Fruit fly (Drosophila melanogaster): Measurements from ENCODE around the gene CG9021.

CG9021 gene

DNA sequence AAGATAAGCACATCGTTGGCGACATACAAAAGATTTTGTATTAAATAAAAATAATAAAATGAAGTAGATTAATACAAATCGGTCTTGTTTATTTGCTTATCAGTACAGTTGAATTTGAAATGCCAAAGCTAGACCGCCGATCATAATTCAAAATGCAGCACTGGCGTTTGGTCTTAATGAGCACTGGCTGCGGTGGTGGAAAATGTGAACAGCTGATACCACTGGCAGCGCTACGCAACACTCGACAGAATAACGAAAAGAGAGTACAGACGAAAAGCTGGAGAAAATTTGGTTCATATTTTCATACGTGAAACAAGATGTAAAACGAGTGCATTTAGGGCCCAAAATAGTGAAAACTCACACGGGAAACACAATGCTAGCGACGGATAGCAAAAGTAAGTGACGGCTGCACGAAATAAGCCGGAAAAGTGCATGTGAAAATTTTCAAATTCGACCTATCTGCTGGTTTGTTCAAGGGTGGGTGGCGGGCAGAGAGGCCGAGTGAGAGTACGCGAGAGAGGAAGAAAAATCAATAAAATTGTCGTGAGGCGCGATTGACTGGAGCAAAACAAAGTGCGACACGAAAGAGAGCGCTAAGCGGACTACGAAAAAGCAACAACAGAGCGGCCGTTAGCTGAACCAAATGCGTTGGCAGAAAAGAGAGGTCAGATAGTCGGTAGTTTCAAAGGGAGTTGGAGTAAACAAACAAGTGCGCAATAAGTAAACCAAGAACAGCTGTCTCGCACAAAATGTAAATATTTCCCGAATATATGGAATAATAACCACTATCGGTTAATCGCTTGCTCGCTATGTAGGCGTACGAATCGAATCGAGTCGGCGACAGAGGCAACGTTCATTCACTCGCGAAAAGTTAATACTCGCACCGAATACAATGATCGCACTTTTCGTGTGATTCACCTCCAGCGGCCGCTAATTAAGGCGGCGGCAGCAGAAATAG lies 2.7 kb upstream of the CG9021 start, which contains the start of gene bchs:
Gene bchs, plus strand, starts transcription at position 277 of the 958 bp plus-strand sequence.
- no peak for TF ChIP-seq CG8478 (optimal IDR thresholded peaks at IDR 0.05)
- TF ChIP-seq CTCF (optimal IDR thresholded peaks at IDR 0.05): no peak

DNA sequence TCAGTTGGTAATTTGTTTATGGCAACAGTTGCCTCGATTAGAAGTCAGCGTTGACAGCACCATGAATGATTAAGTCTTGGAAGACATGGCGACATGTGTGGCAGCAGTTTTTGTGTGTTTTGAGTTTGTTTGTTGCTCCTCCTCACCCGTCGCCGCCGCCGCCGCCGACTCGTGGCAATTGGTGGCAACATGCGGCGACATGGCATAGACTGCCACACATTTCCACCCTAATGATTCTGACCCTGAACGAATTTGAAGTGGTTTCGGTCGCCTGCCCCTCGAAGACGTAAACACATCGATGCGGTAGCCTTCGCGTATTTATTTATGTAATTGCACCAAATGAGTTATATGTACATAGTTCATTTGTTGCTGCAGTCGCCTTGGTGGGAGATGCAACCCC lies 1.6 kb downstream of the CG9021 start:
- TF ChIP-seq CG8478 (optimal IDR thresholded peaks at IDR 0.05) (no peak), CTCF (optimal IDR thresholded peaks at IDR 0.05) (no peak)

DNA sequence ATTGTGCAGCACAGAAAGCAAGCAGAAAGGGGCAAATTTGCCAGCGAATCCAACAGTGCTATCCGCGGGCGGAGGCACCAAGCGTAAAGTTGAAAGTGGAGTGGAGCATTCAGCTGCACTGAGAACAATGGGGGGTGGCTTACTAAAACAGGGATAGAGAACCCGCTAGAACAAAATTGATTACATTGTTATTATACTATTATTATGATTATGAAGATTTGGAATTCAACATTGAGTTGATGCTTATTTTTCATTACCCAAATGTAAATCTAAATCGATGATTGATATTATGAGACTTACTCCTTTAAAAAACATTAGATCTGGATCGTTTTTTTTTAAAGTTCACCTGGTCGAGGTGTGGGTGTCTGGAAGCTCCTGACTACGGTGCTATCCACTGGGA lies 2.9 kb downstream of the CG9021 start:
- TF ChIP-seq CG8478 (optimal IDR thresholded peaks at IDR 0.05) (no peak), CTCF (optimal IDR thresholded peaks at IDR 0.05) (no peak)

DNA sequence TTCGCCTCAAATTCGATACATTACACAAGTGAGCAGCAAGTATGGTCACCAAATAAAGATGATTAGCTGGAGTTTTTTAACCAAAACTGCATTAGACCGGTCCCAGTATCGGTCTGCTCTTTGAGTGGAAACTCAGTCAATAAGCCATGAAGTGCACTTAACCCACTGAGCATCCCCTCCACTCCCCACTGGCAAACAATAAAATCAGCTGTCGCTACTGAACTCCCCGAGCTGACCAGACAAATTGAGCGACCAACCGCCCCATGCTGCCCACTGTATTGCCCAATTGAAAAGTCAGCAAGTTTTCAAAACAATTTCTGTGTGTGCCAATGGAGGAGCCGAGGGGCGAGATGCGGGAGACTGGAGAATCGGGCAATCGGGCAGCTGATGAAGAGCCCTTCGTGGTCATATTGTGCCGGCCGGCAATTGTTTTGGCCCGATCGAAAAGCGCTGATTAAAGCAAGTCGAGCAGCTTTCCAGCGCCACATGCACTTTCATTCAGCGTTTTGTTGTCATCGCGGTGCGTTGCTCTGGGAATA lies 5.2 kb downstream of the CG9021 start:
- TF ChIP-seq CG8478 (optimal IDR thresholded peaks at IDR 0.05) (no peak), CTCF (optimal IDR thresholded peaks at IDR 0.05) (no peak)

DNA sequence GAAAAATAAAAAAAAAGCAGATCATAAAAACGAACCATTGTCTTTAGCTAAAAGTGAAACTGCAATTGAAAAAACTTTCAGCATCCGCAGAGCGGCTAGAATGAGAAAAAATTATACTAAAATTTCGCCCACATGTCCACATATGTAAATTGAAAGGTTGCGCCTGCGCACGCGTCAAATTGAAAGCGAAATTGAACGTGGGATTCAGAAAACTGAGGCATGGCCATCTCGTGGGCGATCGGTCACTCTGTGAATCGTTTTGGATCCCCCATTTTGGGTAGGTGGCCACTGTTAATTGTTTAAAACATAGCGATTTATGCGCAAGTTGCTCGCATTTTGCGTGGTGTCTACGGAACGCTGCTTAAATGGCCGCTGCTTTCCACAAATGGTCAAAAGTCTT lies 10.0 kb downstream of the CG9021 start:
- no peak for TF ChIP-seq CG8478 (optimal IDR thresholded peaks at IDR 0.05)
- TF ChIP-seq CTCF (optimal IDR thresholded peaks at IDR 0.05): no peak

DNA sequence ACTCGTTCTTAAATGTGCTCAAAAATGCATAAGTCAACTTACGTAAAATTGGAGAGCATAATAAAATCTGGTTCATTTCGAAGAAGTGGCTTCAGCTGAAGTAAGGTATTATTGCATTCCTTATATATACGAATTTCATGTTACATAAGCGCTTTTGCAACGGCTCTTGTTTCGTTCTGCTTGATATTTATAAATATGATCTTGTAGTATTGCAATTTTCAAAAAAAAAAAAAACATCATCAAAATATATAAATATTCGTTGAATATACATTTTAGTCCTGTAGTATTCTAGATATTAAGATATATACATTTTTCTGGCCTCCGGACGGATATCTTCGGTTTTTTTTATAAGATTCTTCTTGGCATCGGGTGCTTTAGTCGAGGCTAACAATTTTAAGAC lies 10.7 kb downstream of the CG9021 start, which contains the start of gene Acp26Aa:
Gene Acp26Aa, minus strand, starts transcription at position 101 of the 400 bp plus-strand sequence.
- TF ChIP-seq CTCF (optimal IDR thresholded peaks at IDR 0.05): no peak
- no peak for TF ChIP-seq CG8478 (optimal IDR thresholded peaks at IDR 0.05)

DNA sequence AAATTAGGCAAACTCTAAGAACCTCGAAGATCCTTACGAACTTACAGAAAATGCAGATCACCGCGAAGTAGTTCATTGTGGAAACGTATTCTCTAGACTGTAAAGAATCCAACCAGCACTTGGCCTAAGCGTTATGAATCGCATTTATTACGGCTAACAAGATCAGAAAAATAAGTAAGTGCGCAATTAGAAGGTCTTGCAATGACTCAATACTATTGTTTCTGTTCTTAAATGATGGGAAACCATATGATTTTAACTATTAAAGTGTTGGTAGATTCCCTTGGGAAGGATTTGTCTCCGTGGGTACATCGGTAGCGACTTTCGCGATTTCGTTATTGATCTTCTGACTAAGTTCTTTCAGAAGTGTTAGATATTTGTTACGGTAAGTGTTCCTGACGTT lies 11.7 kb downstream of the CG9021 start, which contains the start of gene Acp26Ab:
Gene Acp26Ab, minus strand, starts transcription at position 101 of the 400 bp plus-strand sequence.
- TF ChIP-seq CTCF (optimal IDR thresholded peaks at IDR 0.05): no peak
- TF ChIP-seq CG8478 (optimal IDR thresholded peaks at IDR 0.05): no peak

DNA sequence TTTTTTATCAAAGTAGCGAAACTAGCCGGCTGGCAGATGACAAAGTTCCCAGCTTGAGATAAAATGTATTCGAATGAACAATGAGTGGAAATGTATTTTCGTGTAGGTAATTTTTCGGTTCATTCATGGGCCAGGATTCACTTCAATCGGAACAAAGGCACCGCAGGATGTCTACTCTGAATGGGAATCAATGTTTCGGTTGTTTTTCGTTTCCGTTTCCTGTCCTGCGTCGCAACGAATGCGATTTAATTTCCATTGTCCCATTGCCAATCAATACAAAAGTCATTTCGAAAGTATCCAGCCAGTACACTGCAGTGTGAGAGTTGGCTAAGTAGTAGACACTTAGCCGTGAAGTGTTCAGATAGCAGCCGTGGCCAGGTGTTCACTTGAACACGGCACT lies 13.9 kb downstream of the CG9021 start:
- TF ChIP-seq CG8478 (optimal IDR thresholded peaks at IDR 0.05) (no peak), CTCF (optimal IDR thresholded peaks at IDR 0.05) (no peak)

DNA sequence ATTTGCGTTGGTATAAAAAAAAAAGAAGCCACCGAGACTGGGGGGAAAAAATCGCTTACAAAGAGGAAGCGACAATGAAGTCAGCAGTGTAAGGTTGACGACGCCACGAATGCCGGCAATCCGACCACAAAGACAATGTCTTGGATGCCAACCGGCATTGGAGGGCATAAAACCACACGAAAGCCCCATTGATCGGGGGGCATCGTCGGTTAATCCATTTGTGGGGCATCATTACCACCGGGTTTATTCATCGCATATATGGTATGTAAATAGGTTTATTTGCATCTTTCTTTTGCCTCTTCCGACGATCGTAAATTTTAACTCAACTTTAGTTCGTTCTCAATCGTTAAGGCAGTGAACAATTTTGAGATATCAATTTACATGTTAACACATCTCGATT lies 17.5 kb downstream of the CG9021 start:
- TF ChIP-seq CG8478 (optimal IDR thresholded peaks at IDR 0.05) (no peak), CTCF (optimal IDR thresholded peaks at IDR 0.05) (no peak)

DNA sequence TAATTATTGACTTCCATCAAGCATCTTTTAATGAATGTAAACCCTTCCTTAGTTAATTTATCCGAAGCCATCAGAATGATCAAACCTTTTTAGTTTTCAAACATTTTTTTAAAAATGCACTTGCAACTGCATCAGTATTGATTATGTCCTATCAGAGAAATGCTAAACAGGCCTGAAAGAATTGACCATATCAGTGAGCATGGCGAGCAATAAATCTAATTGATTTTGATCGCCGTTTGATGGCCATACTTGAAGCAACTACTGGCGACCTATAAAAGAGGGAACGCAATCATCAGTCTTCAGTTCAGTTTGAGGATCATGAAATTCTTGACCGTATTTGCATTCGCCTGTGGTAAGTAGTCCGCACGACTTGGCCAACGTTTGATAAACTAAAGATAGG lies 18.8 kb downstream of the CG9021 start, which contains the start of gene CG9029:
Gene CG9029, plus strand, starts transcription at position 301 of the 400 bp plus-strand sequence.
- TF ChIP-seq CTCF (optimal IDR thresholded peaks at IDR 0.05): no peak
- TF ChIP-seq CG8478 (optimal IDR thresholded peaks at IDR 0.05): no peak

DNA sequence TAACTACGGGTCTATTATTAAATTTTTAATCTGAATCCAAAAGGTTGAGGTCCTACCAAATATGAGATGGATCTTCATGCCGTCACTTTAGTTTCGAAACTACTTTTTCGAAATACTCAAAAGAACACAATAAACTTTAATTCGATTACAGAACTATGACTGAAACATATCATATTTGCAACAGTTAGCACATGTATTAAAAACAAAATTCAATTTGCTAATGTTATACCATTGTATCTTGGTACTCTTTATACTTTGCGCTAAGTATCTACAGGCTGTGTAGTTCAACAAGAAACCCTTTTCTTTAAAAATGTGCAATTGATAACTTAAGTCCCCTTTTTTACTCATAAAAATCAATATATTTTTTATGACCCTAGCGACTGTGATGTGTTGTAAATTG lies 19.8 kb downstream of the CG9021 start, which contains the start of the genes Sfp26Ac and CG43185:
Gene Sfp26Ac, minus strand, starts transcription at position 101 of the 400 bp plus-strand sequence.
Gene CG43185, plus strand, starts transcription at position 215 of the 400 bp plus-strand sequence.
- TF ChIP-seq CTCF (optimal IDR thresholded peaks at IDR 0.05) (no peak), CG8478 (optimal IDR thresholded peaks at IDR 0.05) (no peak)

DNA sequence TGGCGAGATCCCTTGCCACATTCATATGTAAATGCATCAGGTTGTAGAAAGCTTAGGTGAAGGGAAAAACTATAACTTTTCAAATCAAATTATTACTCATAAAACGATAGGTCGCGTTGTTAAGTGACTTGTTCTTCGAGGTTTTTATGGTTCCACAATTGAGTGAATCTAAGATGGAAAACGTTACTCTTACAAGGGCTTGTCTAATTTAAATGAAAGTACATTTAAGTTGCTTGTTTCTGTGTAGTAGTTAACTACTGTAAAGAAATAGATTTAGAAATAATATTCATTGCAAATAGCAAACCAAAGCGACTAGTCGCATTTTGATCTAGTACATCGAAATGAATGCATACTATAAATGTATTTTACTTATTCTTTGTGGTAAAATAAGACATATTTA lies 21.0 kb downstream of the CG9021 start, which contains the start of gene CG44574:
Gene CG44574, plus strand, starts transcription at position 301 of the 400 bp plus-strand sequence.
- no peak for TF ChIP-seq CG8478 (optimal IDR thresholded peaks at IDR 0.05)
- no peak for TF ChIP-seq CTCF (optimal IDR thresholded peaks at IDR 0.05)

DNA sequence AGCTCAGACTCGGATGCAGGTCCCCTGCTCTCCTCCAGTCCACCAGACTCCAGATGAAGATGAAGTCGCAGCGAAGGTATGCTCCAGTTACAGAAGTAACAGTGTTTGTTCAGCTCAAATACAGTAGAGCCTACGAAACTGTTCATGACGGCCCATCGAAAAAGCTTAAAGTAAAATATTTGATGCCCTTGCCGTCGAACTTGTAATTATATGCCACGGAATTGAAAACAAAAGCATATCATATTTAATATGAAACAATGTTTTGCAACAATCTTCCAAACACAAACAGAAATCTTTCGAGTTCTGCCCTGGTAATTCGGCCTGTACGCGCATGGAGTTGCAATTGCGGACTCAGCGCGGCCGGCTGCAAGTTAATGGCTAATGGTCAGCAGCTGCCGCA lies 23.3 kb downstream of the CG9021 start:
- TF ChIP-seq CTCF (optimal IDR thresholded peaks at IDR 0.05): no peak
- no peak for TF ChIP-seq CG8478 (optimal IDR thresholded peaks at IDR 0.05)

DNA sequence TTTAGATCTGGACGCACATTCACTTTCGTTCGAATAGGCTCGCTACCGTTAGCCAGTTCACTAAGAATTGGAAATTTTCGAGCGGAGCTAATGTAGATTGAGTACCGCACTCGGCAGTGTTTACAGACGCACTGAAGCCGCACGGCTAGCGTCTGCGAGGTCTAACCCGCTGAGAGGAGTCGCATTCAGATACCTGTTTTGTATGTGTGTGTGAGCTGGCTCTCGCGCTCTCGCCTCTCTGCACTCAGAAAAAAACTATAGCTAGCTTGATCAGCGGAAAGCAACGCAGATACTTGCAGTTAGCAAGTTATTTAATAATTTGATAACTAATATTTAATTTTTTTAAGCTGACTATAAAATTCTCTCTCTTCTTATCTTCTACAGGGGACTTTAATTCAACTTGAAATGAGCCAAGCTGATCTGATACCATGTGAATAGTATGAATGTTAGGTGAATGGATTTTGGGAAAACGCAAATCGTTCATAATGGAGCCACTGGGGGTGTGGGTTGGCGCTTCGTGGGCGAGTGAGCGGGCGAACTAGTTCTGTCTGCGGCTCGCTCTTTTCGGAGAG lies 25.0 kb downstream of the CG9021 start, which contains the start of gene rau:
Gene rau, minus strand, starts transcription at position 136 of the 572 bp plus-strand sequence.
- TF ChIP-seq CTCF (optimal IDR thresholded peaks at IDR 0.05) (no peak), CG8478 (optimal IDR thresholded peaks at IDR 0.05) (no peak)

DNA sequence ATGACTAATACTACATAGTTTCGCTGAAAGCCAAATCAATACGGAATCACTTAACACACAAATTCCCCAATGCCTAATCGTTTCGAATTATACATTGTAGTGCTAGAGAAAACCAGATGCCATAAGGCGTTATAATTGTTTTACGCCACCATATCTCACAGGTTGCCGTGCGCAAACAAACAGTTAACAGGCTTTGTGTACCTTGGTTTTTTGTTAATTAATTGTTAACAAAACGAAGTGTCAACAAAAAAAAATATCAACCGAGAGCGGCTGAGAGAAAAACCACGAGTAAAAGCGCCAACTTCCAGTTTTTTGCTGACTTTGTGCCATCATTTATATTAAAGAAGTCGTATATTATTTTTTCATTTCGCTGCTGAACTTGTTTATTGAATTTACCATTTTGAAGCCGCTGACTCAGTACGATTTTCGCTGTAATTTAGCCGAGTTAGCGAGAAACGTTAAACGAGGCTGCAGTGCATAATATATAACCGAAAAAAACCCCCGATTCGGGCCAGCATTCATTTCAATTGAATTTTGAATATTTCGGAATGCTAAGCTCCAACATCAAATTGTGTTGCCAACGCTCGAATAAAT lies 27.9 kb downstream of the CG9021 start:
- no peak for TF ChIP-seq CG8478 (optimal IDR thresholded peaks at IDR 0.05)
- TF ChIP-seq CTCF (optimal IDR thresholded peaks at IDR 0.05): no peak

Data from S2 (cell line).